Fruit fly (Drosophila melanogaster): ENCODE data around the gene CG34155.

DNA sequence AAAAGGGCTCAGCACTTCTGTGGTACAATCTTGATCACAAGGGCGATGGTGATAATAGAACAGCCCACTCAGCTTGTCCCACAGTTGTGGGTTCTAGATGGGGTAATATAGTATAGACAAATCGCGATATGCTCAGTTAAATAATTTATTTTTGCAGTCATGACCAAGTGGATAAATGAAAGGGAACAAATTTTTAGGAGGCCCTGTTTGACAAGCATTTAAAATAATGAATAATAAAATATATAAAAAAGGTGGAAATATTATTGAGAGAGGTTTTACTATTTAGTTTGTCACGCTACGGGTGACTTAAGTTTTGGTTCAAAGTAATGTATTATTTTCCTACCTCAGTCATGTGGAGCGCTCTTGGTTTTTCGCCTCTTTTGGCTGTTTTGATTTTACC lies 52.3 kb downstream of the CG34155 start, which contains the start of gene CG34041:
- TF ChIP-seq Sox102F (GFP tag; optimal IDR thresholded peaks at IDR 0.05): no peak
- TF ChIP-seq dac (GFP tag; optimal IDR thresholded peaks at IDR 0.05): no peak
- TF ChIP-seq esn (GFP tag; optimal IDR thresholded peaks at IDR 0.05): no peak
- TF ChIP-seq topi (GFP tag; optimal IDR thresholded peaks at IDR 0.05): no peak
- TF ChIP-seq CG8319 (GFP tag; optimal IDR thresholded peaks at IDR 0.05): no peak
